Worm (Caenorhabditis elegans) whole organism, L4 larva: Measurements from ENCODE around the gene thn-1.
A peak's percentile ranks its signal among the peaks of the same experiment; 100 is the strongest.

ENCODE experiments used
- D1046.2 ChIP-seq: fragments of 200-800 bp; sonication (Bioruptor generic); IDR thresholded peaks from 2 replicates; pipeline ENCODE4 v1.3.6; 2022; ENCODE audit warnings: missing genetic modification characterization, missing compliant biosample characterization
- F26F4.8 ChIP-seq: fragments of 200-800 bp; sonication (Bioruptor generic); conservative IDR thresholded peaks from 2 replicates; pipeline ENCODE4 v1.3.6; 2022; ENCODE audit warnings: missing genetic modification characterization, missing compliant biosample characterization
- F37D6.2 ChIP-seq: sonication (generic microtip); optimal IDR thresholded peaks from 2 replicates; lab custom pipeline; 2016; ENCODE audit warnings: mild to moderate bottlenecking, missing genetic modification characterization, missing compliant biosample characterization
- R02D3.7 ChIP-seq: fragments of 150-350 bp; sonication (generic microtip); optimal IDR thresholded peaks from 3 replicates; lab custom pipeline; 2014; ENCODE audit warnings: missing biosample characterization, missing genetic modification characterization
- Y105C5A.15 ChIP-seq: fragments of 200-800 bp; sonication (Bioruptor generic); IDR thresholded peaks from 2 replicates; pipeline ENCODE4 v1.3.6; 2022; ENCODE audit warnings: missing genetic modification characterization, missing compliant biosample characterization
- Y75B8A.6 ChIP-seq: fragments of 200-800 bp; sonication (Bioruptor generic); IDR thresholded peaks from 2 replicates; pipeline ENCODE4 v1.3.6; 2022; ENCODE audit warnings: missing genetic modification reagents, missing genetic modification characterization, missing compliant biosample characterization
- ceh-20 ChIP-seq: fragments of 200-800 bp; sonication (Bioruptor generic); IDR thresholded peaks from 2 replicates; pipeline ENCODE4 v1.3.6; 2022; ENCODE audit warnings: missing genetic modification reagents, missing genetic modification characterization, missing compliant biosample characterization
- ceh-32 ChIP-seq: sonication (generic microtip); optimal IDR thresholded peaks from 2 replicates; lab custom pipeline; 2016; ENCODE audit warnings: mild to moderate bottlenecking, missing genetic modification characterization, missing compliant biosample characterization; ENCODE audit not compliant: poor library complexity
- ceh-62 ChIP-seq: sonication (generic microtip); optimal IDR thresholded peaks from 2 replicates; lab custom pipeline; 2017; ENCODE audit warnings: missing biosample characterization, missing genetic modification characterization
- daf-16 ChIP-seq, 3 experiments: sonication (generic microtip); optimal IDR thresholded peaks; 2 replicates each; lab custom pipeline; 2016 to 2017; ENCODE audit warnings: missing genetic modification characterization in 3 of 3, missing genetic modification reagents in 3 of 3, mild to moderate bottlenecking in 2 of 3, missing compliant biosample characterization in 2 of 3, missing biosample characterization in 1 of 3, moderate library complexity in 1 of 3
- daf-19 ChIP-seq: fragments of 200-800 bp; sonication (Bioruptor generic); conservative IDR thresholded peaks from 2 replicates; pipeline ENCODE4 v1.3.6; 2022; ENCODE audit warnings: missing genetic modification characterization, missing compliant biosample characterization
- daf-8 ChIP-seq: fragments of 200-800 bp; sonication (Bioruptor generic); IDR thresholded peaks from 2 replicates; pipeline ENCODE4 v1.3.6; 2022; ENCODE audit warnings: missing genetic modification characterization, missing compliant biosample characterization
- dmd-9 ChIP-seq: fragments of 200-800 bp; sonication (Bioruptor generic); IDR thresholded peaks from 2 replicates; pipeline ENCODE4 v1.3.6; 2022; ENCODE audit warnings: missing genetic modification reagents, missing genetic modification characterization, missing compliant biosample characterization
- dve-1 ChIP-seq: sonication (generic microtip); optimal IDR thresholded peaks from 2 replicates; lab custom pipeline; 2017; ENCODE audit warnings: antibody characterized with exemption, mild to moderate bottlenecking, missing genetic modification characterization, missing compliant biosample characterization; ENCODE audit not compliant: insufficient read depth
- fkh-10 ChIP-seq: fragments of 150-350 bp; optimal IDR thresholded peaks from 2 replicates; lab custom pipeline; 2014; ENCODE audit warnings: missing biosample characterization, missing genetic modification reagents, missing genetic modification characterization
- fos-1 ChIP-seq: fragments of 150-350 bp; optimal IDR thresholded peaks from 2 replicates; lab custom pipeline; 2014; ENCODE audit warnings: missing biosample characterization, missing genetic modification characterization
- gei-8 ChIP-seq: fragments of 200-800 bp; sonication (Bioruptor generic); optimal IDR thresholded peaks from 2 replicates; lab custom pipeline; 2018; ENCODE audit warnings: mild to moderate bottlenecking, missing genetic modification characterization, missing compliant biosample characterization
- hmg-1.1 ChIP-seq: fragments of 200-800 bp; sonication (Bioruptor generic); IDR thresholded peaks from 2 replicates; pipeline ENCODE4 v1.3.6; 2022; ENCODE audit warnings: missing genetic modification reagents, missing genetic modification characterization, missing compliant biosample characterization
- jun-1 ChIP-seq: fragments of 150-350 bp; optimal IDR thresholded peaks from 2 replicates; lab custom pipeline; 2014; ENCODE audit warnings: missing biosample characterization, missing genetic modification reagents, missing genetic modification characterization
- lim-7 ChIP-seq: fragments of 200-800 bp; sonication (Bioruptor generic); IDR thresholded peaks from 2 replicates; pipeline ENCODE4 v1.3.6; 2022; ENCODE audit warnings: missing genetic modification characterization, missing compliant biosample characterization
- lin-1 ChIP-seq: fragments of 200-800 bp; sonication (Bioruptor generic); IDR thresholded peaks from 2 replicates; pipeline ENCODE4 v1.3.6; 2022; ENCODE audit warnings: missing genetic modification reagents, missing genetic modification characterization, missing compliant biosample characterization
- lin-13 ChIP-seq: fragments of 150-350 bp; optimal IDR thresholded peaks from 2 replicates; lab custom pipeline; 2014; ENCODE audit warnings: missing biosample characterization, missing genetic modification reagents, missing genetic modification characterization
- lin-39 ChIP-seq: fragments of 150-350 bp; optimal IDR thresholded peaks from 2 replicates; lab custom pipeline; 2014; ENCODE audit warnings: missing biosample characterization, missing genetic modification reagents, missing genetic modification characterization
- lir-3 ChIP-seq: sonication (generic microtip); optimal IDR thresholded peaks from 2 replicates; lab custom pipeline; 2016; ENCODE audit warnings: mild to moderate bottlenecking, missing genetic modification characterization, missing compliant biosample characterization
- mdl-1 ChIP-seq, 2 experiments: fragments of 150-350 bp in 1 of 2; sonication (generic microtip) in 1 of 2; optimal IDR thresholded peaks; 2 replicates each; lab custom pipeline; 2014 to 2017; ENCODE audit warnings: missing biosample characterization in 2 of 2, missing genetic modification characterization in 2 of 2
- mdt-29 ChIP-seq: fragments of 200-800 bp; sonication (Bioruptor generic); IDR thresholded peaks from 2 replicates; pipeline ENCODE4 v1.3.6; 2022; ENCODE audit warnings: missing genetic modification reagents, missing genetic modification characterization, missing compliant biosample characterization
- mxl-2 ChIP-seq: fragments of 200-800 bp; sonication (Bioruptor generic); conservative IDR thresholded peaks from 2 replicates; pipeline ENCODE4 v1.3.6; 2022; ENCODE audit warnings: missing genetic modification reagents, missing genetic modification characterization, missing compliant biosample characterization
- mxl-3 ChIP-seq: fragments of 200-800 bp; sonication (Bioruptor generic); optimal IDR thresholded peaks from 2 replicates; lab custom pipeline; 2018; ENCODE audit warnings: mild to moderate bottlenecking, missing genetic modification characterization, missing compliant biosample characterization
- nhr-10 ChIP-seq: fragments of 150-350 bp; optimal IDR thresholded peaks from 2 replicates; lab custom pipeline; 2014; ENCODE audit warnings: missing biosample characterization, missing genetic modification characterization
- nhr-102 ChIP-seq: sonication (generic microtip); optimal IDR thresholded peaks from 2 replicates; lab custom pipeline; 2016; ENCODE audit warnings: mild to moderate bottlenecking, missing genetic modification characterization, moderate library complexity, missing compliant biosample characterization
- nhr-11 ChIP-seq: fragments of 150-350 bp; optimal IDR thresholded peaks from 2 replicates; lab custom pipeline; 2014; ENCODE audit warnings: missing biosample characterization, missing genetic modification characterization
- nhr-111 ChIP-seq: fragments of 200-800 bp; sonication (Bioruptor generic); optimal IDR thresholded peaks from 2 replicates; lab custom pipeline; 2018; ENCODE audit warnings: mild to moderate bottlenecking, missing genetic modification characterization, missing compliant biosample characterization
- nhr-41 ChIP-seq: fragments of 200-800 bp; sonication (Bioruptor generic); IDR thresholded peaks from 2 replicates; pipeline ENCODE4 v1.3.6; 2022; ENCODE audit warnings: missing genetic modification reagents, missing genetic modification characterization, missing compliant biosample characterization
- nhr-42 ChIP-seq: fragments of 200-800 bp; sonication (Bioruptor generic); IDR thresholded peaks from 2 replicates; pipeline ENCODE4 v1.3.6; 2022; ENCODE audit warnings: missing genetic modification characterization, missing compliant biosample characterization
- nhr-48 ChIP-seq: sonication (generic microtip); optimal IDR thresholded peaks from 2 replicates; lab custom pipeline; 2016; ENCODE audit warnings: mild to moderate bottlenecking, missing genetic modification characterization, missing compliant biosample characterization
- nhr-6 ChIP-seq: fragments of 150-350 bp; optimal IDR thresholded peaks from 2 replicates; lab custom pipeline; 2014; ENCODE audit warnings: missing biosample characterization, missing genetic modification characterization
- nhr-76 ChIP-seq: fragments of 150-350 bp; optimal IDR thresholded peaks from 2 replicates; lab custom pipeline; 2014; ENCODE audit warnings: missing biosample characterization, missing genetic modification characterization
- php-3 ChIP-seq: fragments of 200-800 bp; sonication (Bioruptor generic); IDR thresholded peaks from 2 replicates; pipeline ENCODE4 v1.3.6; 2022; ENCODE audit warnings: missing genetic modification reagents, missing genetic modification characterization, missing compliant biosample characterization
- pqm-1 ChIP-seq: sonication (generic microtip); optimal IDR thresholded peaks from 2 replicates; lab custom pipeline; 2017; ENCODE audit warnings: missing biosample characterization, missing genetic modification characterization
- rbr-2 ChIP-seq: sonication (generic microtip); optimal IDR thresholded peaks from 2 replicates; lab custom pipeline; 2016; ENCODE audit warnings: missing genotype, missing genetic modification characterization, missing compliant biosample characterization
- saeg-2 ChIP-seq: fragments of 200-800 bp; sonication (Bioruptor generic); IDR thresholded peaks from 2 replicates; pipeline ENCODE4 v1.3.6; 2022; ENCODE audit warnings: missing genetic modification reagents, missing genetic modification characterization, missing compliant biosample characterization
- set-16 ChIP-seq: fragments of 200-800 bp; sonication (Bioruptor generic); IDR thresholded peaks from 2 replicates; pipeline ENCODE4 v1.3.6; 2022; ENCODE audit warnings: missing genetic modification reagents, missing genetic modification characterization, missing compliant biosample characterization
- tra-1 ChIP-seq: fragments of 200-800 bp; sonication (Bioruptor generic); IDR thresholded peaks from 2 replicates; pipeline ENCODE4 v1.3.6; 2022; ENCODE audit warnings: missing genetic modification reagents, missing genetic modification characterization, missing compliant biosample characterization
- unc-130 ChIP-seq: sonication (generic microtip); optimal IDR thresholded peaks from 2 replicates; lab custom pipeline; 2016; ENCODE audit warnings: missing genetic modification reagents, missing genetic modification characterization, missing compliant biosample characterization
- unc-62 ChIP-seq, 3 experiments: fragments of 150-350 bp in 1 of 3; sonication (generic microtip); optimal IDR thresholded peaks in 2 of 3; peaks in 1 of 3; 1 replicate in 1 of 3; 2 replicates in 2 of 3; lab custom pipeline; 2014 to 2017; ENCODE audit warnings: missing biosample characterization in 3 of 3, missing genetic modification characterization in 3 of 3, missing genetic modification reagents in 3 of 3, missing genotype in 1 of 3
- vab-7 ChIP-seq: fragments of 200-800 bp; sonication (Bioruptor generic); IDR thresholded peaks from 2 replicates; pipeline ENCODE4 v1.3.6; 2022; ENCODE audit warnings: missing genetic modification reagents, missing genetic modification characterization, missing compliant biosample characterization
- zag-1 ChIP-seq: fragments of 150-350 bp; optimal IDR thresholded peaks from 2 replicates; lab custom pipeline; 2014; ENCODE audit warnings: missing biosample characterization, missing genetic modification characterization
- zfp-2 ChIP-seq: sonication (generic microtip); optimal IDR thresholded peaks from 2 replicates; lab custom pipeline; 2016; ENCODE audit warnings: mild to moderate bottlenecking, missing genetic modification characterization, missing compliant biosample characterization
- zip-2 ChIP-seq: fragments of 150-350 bp; optimal IDR thresholded peaks from 2 replicates; lab custom pipeline; 2014; ENCODE audit warnings: missing biosample characterization, missing genetic modification characterization

thn-1 gene

DNA sequence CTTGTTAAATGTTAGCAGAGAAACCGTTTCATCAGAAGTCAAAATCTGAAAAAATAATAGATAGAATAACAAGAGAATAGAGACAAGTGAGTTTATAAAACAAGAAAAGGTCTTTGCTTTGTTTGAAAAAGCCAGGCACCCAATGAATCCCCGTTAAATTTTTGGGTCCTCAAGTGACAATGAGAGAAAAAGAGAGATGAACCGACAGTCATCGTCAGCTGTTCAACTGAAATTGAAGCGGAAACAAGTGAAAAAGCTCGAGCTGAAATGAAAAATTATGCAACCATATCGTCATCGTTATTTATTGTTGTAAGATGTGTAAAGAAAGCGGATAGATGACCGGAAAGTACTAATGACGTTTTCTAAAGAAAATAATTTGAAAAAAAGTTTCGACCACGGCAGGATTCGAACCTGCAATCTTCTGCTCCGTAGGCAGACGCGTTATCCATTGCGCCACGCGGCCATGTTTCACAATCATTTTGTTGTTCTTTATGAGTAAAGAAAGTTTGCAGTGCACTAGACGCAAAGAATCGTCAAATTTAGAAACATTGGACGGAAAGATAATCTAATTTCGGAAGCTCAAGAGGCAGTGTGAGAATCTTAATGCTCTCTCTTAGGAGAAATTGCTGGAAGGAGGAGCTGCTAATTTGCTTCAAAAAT is 37.8 kb downstream of the thn-1 start, which contains the start of gene F08G5.3 (continued):
- TF ChIP-seq mdl-1 (tag; optimal IDR thresholded peaks at IDR 0.05; lab: Kevin White, UChicago) (no peak), hmg-1.1 (GFP tag; lab: Robert Waterston, UW) (peak; percentile 76), gei-8 (peak; percentile 72), rbr-2 (tag; lab: Kevin White, UChicago) (peak; percentile 47), nhr-42 (no peak), Y75B8A.6 (GFP tag; lab: Robert Waterston, UW) (0 out of 2 replicates have a peak, but pooled peaks have one; percentile 53), pqm-1 (no peak), mdt-29 (GFP tag; lab: Robert Waterston, UW) (peak; percentile 72; the same call in 1 of the 2 replicates), daf-16 (GFP tag; optimal IDR thresholded peaks at IDR 0.05; lab: Kevin White, UChicago) (peak in 1 of 2 experiments; percentile 80), daf-16 (tag; optimal IDR thresholded peaks at IDR 0.05; lab: Kevin White, UChicago) (peak; percentile 44), set-16 (no peak), lin-39 (tag; lab: Kevin White, UChicago) (no peak), mxl-3 (no peak), D1046.2 (GFP tag; lab: Robert Waterston, UW) (peak; percentile 82; the same call in 1 of the 2 replicates), fkh-10 (no peak), tra-1 (GFP tag; lab: Robert Waterston, UW) (peak; percentile 78), php-3 (peak; percentile 31; the same call in 1 of the 2 replicates), F26F4.8 (GFP tag; lab: Robert Waterston, UW) (peak; percentile 90), ceh-62 (tag; lab: Kevin White, UChicago) (no peak), nhr-76 (no peak), fos-1 (tag; lab: Kevin White, UChicago) (no peak), ceh-32 (no peak), daf-8 (no peak), lin-1 (GFP tag; lab: Robert Waterston, UW) (peak; percentile 55; the same call in 1 of the 2 replicates), nhr-41 (GFP tag; lab: Robert Waterston, UW) (peak; percentile 45; the same call in 1 of the 2 replicates), dve-1 (peak; percentile 52), lin-13 (GFP tag; lab: Kevin White, UChicago) (no peak), mxl-2 (GFP tag; lab: Robert Waterston, UW) (0 out of 2 replicates have a peak, but pooled peaks have one; percentile 34), Y105C5A.15 (peak; percentile 85; the same call in 1 of the 2 replicates), nhr-11 (tag; lab: Kevin White, UChicago) (no peak), nhr-10 (tag; lab: Kevin White, UChicago) (no peak), jun-1 (no peak), R02D3.7 (no peak), zag-1 (tag; lab: Kevin White, UChicago) (no peak), unc-62 (GFP tag; optimal IDR thresholded peaks at IDR 0.05 in 1 of 2; lab: Kevin White, UChicago) (no peak), unc-62 (tag; optimal IDR thresholded peaks at IDR 0.05; lab: Kevin White, UChicago) (no peak), vab-7 (GFP tag; lab: Robert Waterston, UW) (peak; percentile 91), lir-3 (tag; lab: Kevin White, UChicago) (peak; percentile 49), nhr-48 (tag; lab: Kevin White, UChicago) (peak; percentile 23), unc-130 (peak; percentile 68), zip-2 (tag; lab: Kevin White, UChicago) (no peak), zfp-2 (no peak), daf-19 (GFP tag; lab: Robert Waterston, UW) (no peak), dmd-9 (GFP tag; lab: Robert Waterston, UW) (peak; percentile 74; the same call in 1 of the 2 replicates), F37D6.2 (no peak), nhr-111 (GFP tag; lab: Kevin White, UChicago) (peak; percentile 69), lim-7 (GFP tag; lab: Robert Waterston, UW) (peak; percentile 95), saeg-2 (GFP tag; lab: Robert Waterston, UW) (peak; percentile 66; the same call in 1 of the 2 replicates), ceh-20 (GFP tag; lab: Robert Waterston, UW) (peak; percentile 68), nhr-102 (tag; lab: Kevin White, UChicago) (peak; percentile 65), nhr-6 (tag; lab: Kevin White, UChicago) (peak; percentile 50)
